Worm (Caenorhabditis elegans) whole organism, L2 larva: ENCODE data around the gene pis-1.

ENCODE experiments used
- C34F6.9 ChIP-seq: fragments of 150-350 bp; optimal IDR thresholded peaks from 2 replicates; lab custom pipeline; 2014; ENCODE audit warnings: missing biosample characterization, missing genetic modification characterization
- F13H6.1 ChIP-seq: sonication (generic microtip); optimal IDR thresholded peaks from 2 replicates; lab custom pipeline; 2016; ENCODE audit warnings: missing genetic modification characterization, missing compliant biosample characterization
- R02D3.7 ChIP-seq: fragments of 150-350 bp; optimal IDR thresholded peaks from 2 replicates; lab custom pipeline; 2014; ENCODE audit warnings: missing biosample characterization, missing genetic modification characterization
- Y55F3AM.14 ChIP-seq: fragments of 200-800 bp; sonication (Bioruptor generic); optimal IDR thresholded peaks from 2 replicates; lab custom pipeline; 2018; ENCODE audit warnings: mild to moderate bottlenecking, missing genetic modification characterization, missing compliant biosample characterization
- ZK546.5 ChIP-seq: sonication (generic microtip); optimal IDR thresholded peaks from 2 replicates; lab custom pipeline; 2017; ENCODE audit warnings: missing biosample characterization, missing genetic modification characterization
- alr-1 ChIP-seq: fragments of 150-350 bp; optimal IDR thresholded peaks from 2 replicates; lab custom pipeline; 2014; ENCODE audit warnings: missing biosample characterization, missing genetic modification characterization
- aly-2 ChIP-seq: fragments of 150-350 bp; optimal IDR thresholded peaks from 2 replicates; lab custom pipeline; 2014; ENCODE audit warnings: missing biosample characterization, missing genetic modification characterization
- ama-1 ChIP-seq: fragments of 150-350 bp; optimal IDR thresholded peaks from 2 replicates; lab custom pipeline; 2018; ENCODE audit warnings: inconsistent platforms
- blmp-1 ChIP-seq: sonication (generic microtip); optimal IDR thresholded peaks from 2 replicates; lab custom pipeline; 2017; ENCODE audit warnings: missing genetic modification characterization, mild to moderate bottlenecking, missing compliant biosample characterization, antibody characterized with exemption, moderate library complexity; ENCODE audit not compliant: insufficient read depth
- elt-1 ChIP-seq: fragments of 150-350 bp; optimal IDR thresholded peaks from 2 replicates; lab custom pipeline; 2014; ENCODE audit warnings: missing biosample characterization, missing genetic modification characterization
- fos-1 ChIP-seq: fragments of 150-350 bp; optimal IDR thresholded peaks from 2 replicates; lab custom pipeline; 2014; ENCODE audit warnings: missing biosample characterization, missing genetic modification characterization
- lin-11 ChIP-seq: fragments of 150-350 bp; sonication (generic microtip); optimal IDR thresholded peaks from 2 replicates; lab custom pipeline; 2014; ENCODE audit warnings: missing biosample characterization, missing genetic modification characterization, inconsistent platforms, mixed read lengths
- lin-13 ChIP-seq: fragments of 150-350 bp; optimal IDR thresholded peaks from 2 replicates; lab custom pipeline; 2014; ENCODE audit warnings: missing biosample characterization, missing genetic modification reagents, missing genetic modification characterization
- lin-39 ChIP-seq: fragments of 150-350 bp; optimal IDR thresholded peaks from 2 replicates; lab custom pipeline; 2014; ENCODE audit warnings: missing biosample characterization, missing genetic modification reagents, missing genetic modification characterization
- lsy-2 ChIP-seq, 2 experiments: fragments of 150-350 bp in 1 of 2; sonication (generic microtip) in 1 of 2; optimal IDR thresholded peaks; 2 replicates each; lab custom pipeline; 2014 to 2017; ENCODE audit warnings: missing biosample characterization in 2 of 2, missing genetic modification characterization in 2 of 2
- mbf-1 ChIP-seq: sonication (generic microtip); optimal IDR thresholded peaks from 2 replicates; lab custom pipeline; 2017; ENCODE audit warnings: missing biosample characterization, missing genetic modification characterization
- mdl-1 ChIP-seq, 2 experiments: fragments of 150-350 bp in 1 of 2; sonication (generic microtip) in 1 of 2; optimal IDR thresholded peaks; 2 replicates each; lab custom pipeline; 2017; ENCODE audit warnings: missing biosample characterization in 2 of 2, missing genetic modification characterization in 2 of 2
- nhr-11 ChIP-seq: fragments of 150-350 bp; optimal IDR thresholded peaks from 2 replicates; lab custom pipeline; 2014; ENCODE audit warnings: missing biosample characterization, missing genetic modification characterization
- nhr-12 ChIP-seq: fragments of 150-350 bp; optimal IDR thresholded peaks from 2 replicates; lab custom pipeline; 2014; ENCODE audit warnings: missing biosample characterization, missing genetic modification characterization
- nhr-129 ChIP-seq: fragments of 150-350 bp; optimal IDR thresholded peaks from 2 replicates; lab custom pipeline; 2014; ENCODE audit warnings: missing biosample characterization, missing genetic modification characterization
- nhr-23 ChIP-seq: fragments of 150-350 bp; optimal IDR thresholded peaks from 2 replicates; lab custom pipeline; 2014; ENCODE audit warnings: missing biosample characterization, missing genetic modification reagents, missing genetic modification characterization
- nhr-237 ChIP-seq: fragments of 150-350 bp; optimal IDR thresholded peaks from 2 replicates; lab custom pipeline; 2014; ENCODE audit warnings: missing biosample characterization, missing genetic modification characterization
- nhr-25 ChIP-seq: fragments of 150-350 bp; sonication (generic microtip); optimal IDR thresholded peaks from 3 replicates; lab custom pipeline; 2014; ENCODE audit warnings: missing biosample characterization, missing genetic modification characterization
- nhr-6 ChIP-seq: fragments of 150-350 bp; optimal IDR thresholded peaks from 2 replicates; lab custom pipeline; 2014; ENCODE audit warnings: missing biosample characterization, missing genetic modification characterization
- nhr-77 ChIP-seq: fragments of 150-350 bp; optimal IDR thresholded peaks from 2 replicates; lab custom pipeline; 2014; ENCODE audit warnings: missing biosample characterization, missing genetic modification characterization
- peb-1 ChIP-seq: fragments of 150-350 bp; optimal IDR thresholded peaks from 2 replicates; lab custom pipeline; 2014; ENCODE audit warnings: missing biosample characterization, missing genetic modification characterization
- sem-4 ChIP-seq: fragments of 150-350 bp; optimal IDR thresholded peaks from 2 replicates; lab custom pipeline; 2014; ENCODE audit warnings: missing biosample characterization, missing genetic modification reagents, missing genetic modification characterization
- unc-39 ChIP-seq: fragments of 150-350 bp; optimal IDR thresholded peaks from 2 replicates; lab custom pipeline; 2014; ENCODE audit warnings: missing biosample characterization, missing genetic modification characterization
- zag-1 ChIP-seq: fragments of 150-350 bp; optimal IDR thresholded peaks from 2 replicates; lab custom pipeline; 2014; ENCODE audit warnings: missing biosample characterization, missing genetic modification characterization
- ztf-1 ChIP-seq: fragments of 200-800 bp; sonication (Bioruptor generic); conservative IDR thresholded peaks from 2 replicates; pipeline ENCODE4 v1.3.6; 2022; ENCODE audit warnings: missing genetic modification characterization, missing compliant biosample characterization
- ztf-11 ChIP-seq: sonication (generic microtip); optimal IDR thresholded peaks from 2 replicates; lab custom pipeline; 2017; ENCODE audit warnings: missing biosample characterization, missing genetic modification characterization
- ztf-4 ChIP-seq: fragments of 150-350 bp; optimal IDR thresholded peaks from 2 replicates; lab custom pipeline; 2014; ENCODE audit warnings: missing biosample characterization, missing genetic modification characterization

pis-1 gene

DNA sequence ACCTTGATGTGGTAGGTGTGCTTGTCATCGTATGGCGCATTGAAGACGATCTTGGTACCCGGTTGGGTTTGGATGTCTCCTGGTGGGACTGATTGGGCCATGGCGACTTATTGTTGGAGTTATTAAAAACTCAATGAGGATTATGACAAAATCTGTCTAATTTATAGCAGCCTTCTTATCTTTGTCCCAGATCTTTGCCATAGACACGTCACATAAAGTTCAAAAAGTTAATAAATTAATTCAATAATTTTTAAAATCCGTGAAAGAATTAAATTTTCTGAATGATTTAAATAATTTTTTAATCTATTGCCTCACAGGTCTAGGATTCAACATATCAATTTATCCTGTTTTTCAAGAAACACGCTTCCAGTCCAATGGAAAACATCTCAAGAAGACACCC is 39.9 kb upstream of the pis-1 start, which contains the start of gene msp-81:
Gene msp-81, minus strand, starts transcription at position 101 of the 400 bp plus-strand sequence.
- TF ChIP-seq ZK546.5 (tag; lab: Kevin White, UChicago) (no peak), Y55F3AM.14 (no peak), F13H6.1 (no peak), unc-39 (tag; lab: Kevin White, UChicago) (no peak), fos-1 (no peak), blmp-1 (tag; lab: Kevin White, UChicago) (no peak), nhr-77 (tag; lab: Kevin White, UChicago) (no peak), nhr-6 (no peak), lin-39 (tag; lab: Kevin White, UChicago) (no peak), lin-11 (tag; lab: Kevin White, UChicago) (no peak), R02D3.7 (tag; lab: Kevin White, UChicago) (no peak), ztf-11 (tag; lab: Kevin White, UChicago) (no peak), ztf-1 (no peak), peb-1 (no peak), aly-2 (no peak), nhr-25 (tag; lab: Kevin White, UChicago) (no peak)

DNA sequence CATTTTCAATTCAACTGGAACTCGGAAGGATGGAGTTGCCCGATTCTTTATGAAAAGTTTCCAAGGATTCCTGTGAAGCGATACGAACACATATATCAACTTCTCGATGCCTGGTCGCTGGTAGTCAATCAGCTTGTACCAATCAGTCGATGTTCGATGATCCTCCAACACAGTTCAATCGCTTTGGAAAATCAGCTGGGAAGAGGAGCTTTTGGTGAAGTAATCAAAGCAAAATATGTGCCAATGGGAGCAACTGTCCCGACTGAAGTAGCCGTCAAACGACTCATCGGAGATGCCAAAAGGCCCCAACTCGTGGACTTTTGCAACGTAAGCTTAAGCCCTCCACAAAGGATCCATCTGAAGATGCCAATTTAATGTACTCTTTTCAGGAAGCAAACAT is 36.9 kb upstream of the pis-1 start:
- TF ChIP-seq F13H6.1: no peak
- TF ChIP-seq nhr-77 (tag; lab: Kevin White, UChicago): no peak
- no peak for TF ChIP-seq nhr-12 (tag; lab: Kevin White, UChicago)
- TF ChIP-seq mdl-1 (tag; optimal IDR thresholded peaks at IDR 0.05; lab: Kevin White, UChicago): no peak
- TF ChIP-seq ztf-11 (tag; lab: Kevin White, UChicago): no peak
- no peak for TF ChIP-seq Y55F3AM.14
- no peak for TF ChIP-seq nhr-237
- TF ChIP-seq sem-4 (tag; lab: Kevin White, UChicago): no peak
- TF ChIP-seq nhr-25 (tag; lab: Kevin White, UChicago): no peak
- no peak for TF ChIP-seq alr-1
- no peak for TF ChIP-seq zag-1 (tag; lab: Kevin White, UChicago)
- no peak for TF ChIP-seq nhr-23 (tag; lab: Kevin White, UChicago)
- no peak for TF ChIP-seq lin-13
- TF ChIP-seq lsy-2 (tag; optimal IDR thresholded peaks at IDR 0.05; lab: Kevin White, UChicago): no peak
- TF ChIP-seq lin-39 (tag; lab: Kevin White, UChicago): no peak
- no peak for TF ChIP-seq aly-2
- no peak for TF ChIP-seq elt-1 (tag; lab: Kevin White, UChicago)

- no peak for TF ChIP-seq nhr-77 (tag; lab: Kevin White, UChicago)
These were observed 36.2 kb upstream of the pis-1 start, which contains the start of gene kin-21 for ce11 chrIV:9832586-9832985. Gene kin-21 (plus strand): TSS chrIV:9832886.

DNA sequence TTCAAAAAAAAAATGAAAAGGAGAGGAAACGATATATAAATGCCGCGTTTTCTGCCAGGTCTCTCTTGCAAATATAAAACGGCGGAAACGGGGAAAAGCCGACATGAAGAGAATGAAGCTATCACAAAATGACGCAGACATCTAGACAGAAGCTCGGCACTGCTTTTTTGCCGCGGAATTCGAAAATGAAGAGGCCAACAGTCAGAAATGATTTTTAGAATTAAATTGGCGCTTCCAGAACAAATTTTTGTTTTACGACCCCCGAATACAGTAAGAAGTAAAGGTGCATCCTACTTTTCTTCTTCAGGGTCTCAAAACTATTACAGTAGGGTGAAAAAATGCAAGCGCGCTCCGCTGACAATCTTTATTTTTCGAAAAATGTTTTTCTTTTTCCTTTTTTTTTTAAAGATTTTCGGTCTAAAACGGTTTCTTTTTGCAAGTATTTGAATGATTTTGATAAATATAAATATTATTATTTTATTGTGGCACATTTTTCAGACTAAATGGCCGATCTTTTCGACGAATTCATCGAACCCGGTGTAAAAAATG is 28.9 kb upstream of the pis-1 start, which contains the start of gene mtr-4:
Gene mtr-4, plus strand, starts transcription at position 499 of the 549 bp plus-strand sequence.
- no peak for TF ChIP-seq blmp-1 (tag; lab: Kevin White, UChicago)
- peak; percentile 50 for TF ChIP-seq C34F6.9
- no peak for TF ChIP-seq alr-1
- TF ChIP-seq fos-1: peak; percentile 44
- peak; percentile 30 for TF ChIP-seq nhr-129 (tag; lab: Kevin White, UChicago)
- TF ChIP-seq, all 48 proteins: peak for 3

- TF ChIP-seq ama-1 (no peak), mbf-1 (tag; lab: Kevin White, UChicago) (no peak), nhr-11 (tag; lab: Kevin White, UChicago) (no peak), lin-39 (tag; lab: Kevin White, UChicago) (no peak), C34F6.9 (no peak)
- TF ChIP-seq, all 48 proteins: peak for 0
These were observed 28.1 kb upstream of the pis-1 start, which contains the start of gene catp-6 for ce11 chrIV:9824480-9824879. Gene catp-6 (minus strand): TSS chrIV:9824580.

- TF ChIP-seq ztf-1: no peak
- no peak for TF ChIP-seq lin-13
- TF ChIP-seq alr-1: no peak
- TF ChIP-seq nhr-237: no peak
- TF ChIP-seq ztf-4 (tag; lab: Kevin White, UChicago): no peak
These were observed 26.2 kb upstream of the pis-1 start for ce11 chrIV:9822585-9822984.
